Fruit fly (Drosophila melanogaster) whole organism, embryonic: Measurements from ENCODE around the gene CG8206.

Experiments
- B-H1 ChIP-seq: fragments of 200-800 bp; sonication (Bioruptor generic); IDR thresholded peaks from 3 replicates; pipeline ENCODE4 v1.3.6; 2022; ENCODE audit warnings: missing biosample characterization, missing genetic modification characterization
- CG10431 ChIP-seq: fragments of 200-800 bp; sonication (Bioruptor generic); optimal IDR thresholded peaks from 3 replicates; lab custom pipeline; 2018; ENCODE audit warnings: missing biosample characterization, mild to moderate bottlenecking, missing genetic modification characterization
- CG12071 ChIP-seq: fragments of 200-800 bp; sonication (Bioruptor generic); optimal IDR thresholded peaks from 3 replicates; lab custom pipeline; 2018; ENCODE audit warnings: missing biosample characterization, mild to moderate bottlenecking, missing genetic modification characterization
- CG12219 ChIP-seq: fragments of 200-800 bp; sonication (Bioruptor generic); optimal IDR thresholded peaks from 3 replicates; lab custom pipeline; 2018; ENCODE audit warnings: missing biosample characterization, mild to moderate bottlenecking, missing genetic modification characterization
- CG12299 ChIP-seq: fragments of 200-800 bp; sonication (Bioruptor generic); optimal IDR thresholded peaks from 2 replicates; lab custom pipeline; 2018; ENCODE audit warnings: missing biosample characterization, mild to moderate bottlenecking, missing genetic modification characterization
- CG13424 ChIP-seq: fragments of 200-800 bp; sonication (Bioruptor generic); optimal IDR thresholded peaks from 2 replicates; lab custom pipeline; 2019; ENCODE audit warnings: missing biosample characterization, mild to moderate bottlenecking, missing genetic modification characterization, moderate library complexity
- CG1529 ChIP-seq: fragments of 200-800 bp; sonication (Bioruptor generic); optimal IDR thresholded peaks from 3 replicates; lab custom pipeline; 2018; ENCODE audit warnings: missing biosample characterization, missing genetic modification characterization
- CG1603 ChIP-seq: fragments of 200-800 bp; sonication (Bioruptor generic); optimal IDR thresholded peaks from 2 replicates; lab custom pipeline; 2019; ENCODE audit warnings: missing biosample characterization, mild to moderate bottlenecking, missing genetic modification characterization, moderate library complexity
- CG1647 ChIP-seq: fragments of 200-800 bp; sonication (Bioruptor generic); optimal IDR thresholded peaks from 3 replicates; lab custom pipeline; 2016; ENCODE audit warnings: missing biosample characterization, missing genetic modification characterization
- CG17829 ChIP-seq: fragments of 200-800 bp; optimal IDR thresholded peaks from 2 replicates; lab custom pipeline; 2019; ENCODE audit warnings: missing biosample characterization, mild to moderate bottlenecking, missing genetic modification characterization, moderate library complexity
- CG2129 ChIP-seq: fragments of 200-800 bp; sonication (Bioruptor generic); IDR thresholded peaks from 2 replicates; pipeline ENCODE4 v1.3.6; 2022; ENCODE audit warnings: missing biosample characterization, missing genetic modification characterization; ENCODE audit not compliant: partially characterized antibody
- CG2199 ChIP-seq: fragments of 200-800 bp; sonication (Bioruptor generic); IDR thresholded peaks from 3 replicates; pipeline ENCODE4 v1.3.6; 2022; ENCODE audit warnings: missing biosample characterization, missing genetic modification characterization
- CG30431 ChIP-seq: fragments of 200-800 bp; sonication (Bioruptor generic); optimal IDR thresholded peaks from 2 replicates; lab custom pipeline; 2017; ENCODE audit warnings: missing biosample characterization, missing genetic modification characterization
- CG33213 ChIP-seq: fragments of 200-800 bp; sonication (Bioruptor generic); optimal IDR thresholded peaks from 3 replicates; lab custom pipeline; 2016; ENCODE audit warnings: missing biosample characterization, missing genetic modification characterization
- CG6654 ChIP-seq: fragments of 200-800 bp; sonication (Bioruptor generic); optimal IDR thresholded peaks from 2 replicates; lab custom pipeline; 2017; ENCODE audit warnings: missing biosample characterization, mild to moderate bottlenecking, missing genetic modification characterization
- CG6791 ChIP-seq: fragments of 200-800 bp; sonication (Bioruptor generic); IDR thresholded peaks from 3 replicates; pipeline ENCODE4 v1.3.6; 2022; ENCODE audit warnings: missing biosample characterization, missing genetic modification characterization; ENCODE audit not compliant: partially characterized antibody
- CG7271 ChIP-seq: fragments of 200-800 bp; sonication (Bioruptor generic); optimal IDR thresholded peaks from 2 replicates; lab custom pipeline; 2018; ENCODE audit warnings: missing biosample characterization, mild to moderate bottlenecking, missing genetic modification characterization, moderate library complexity
- CG7987 ChIP-seq: fragments of 200-800 bp; sonication (Bioruptor generic); optimal IDR thresholded peaks from 2 replicates; lab custom pipeline; 2018; ENCODE audit warnings: missing biosample characterization, mild to moderate bottlenecking, missing genetic modification characterization, moderate library complexity
- CG9215 ChIP-seq: fragments of 200-800 bp; sonication (Bioruptor generic); IDR thresholded peaks from 2 replicates; pipeline ENCODE4 v1.3.6; 2022; ENCODE audit warnings: missing biosample characterization, missing genetic modification characterization
- CG9817 ChIP-seq: fragments of 200-800 bp; sonication (Bioruptor generic); optimal IDR thresholded peaks from 2 replicates; lab custom pipeline; 2018; ENCODE audit warnings: missing biosample characterization, mild to moderate bottlenecking, missing genetic modification characterization, moderate library complexity
- Dek ChIP-seq: fragments of 200-800 bp; sonication (Bioruptor generic); optimal IDR thresholded peaks from 3 replicates; lab custom pipeline; 2019; ENCODE audit warnings: missing biosample characterization, mild to moderate bottlenecking, missing genetic modification characterization, moderate library complexity
- Dfd ChIP-seq, 2 experiments: fragments of >200 bp; optimal IDR thresholded peaks; 2 replicates each; lab custom pipeline; 2017; ENCODE audit warnings: missing biosample characterization in 2 of 2, missing genetic modification characterization in 2 of 2
- Dip3 ChIP-seq: fragments of 200-800 bp; sonication (Bioruptor generic); optimal IDR thresholded peaks from 3 replicates; lab custom pipeline; 2016; ENCODE audit warnings: missing biosample characterization, missing genetic modification characterization
- E2f1 ChIP-seq: fragments of 200-800 bp; sonication (Bioruptor generic); IDR thresholded peaks from 2 replicates; pipeline ENCODE4 v1.3.6; 2022; ENCODE audit warnings: missing biosample characterization, missing genetic modification characterization
- Ets97D ChIP-seq: fragments of 200-800 bp; sonication (Bioruptor generic); optimal IDR thresholded peaks from 3 replicates; lab custom pipeline; 2016; ENCODE audit warnings: missing biosample characterization, missing genetic modification characterization
- Fer2 ChIP-seq: fragments of 200-800 bp; sonication (Bioruptor generic); optimal IDR thresholded peaks from 2 replicates; lab custom pipeline; 2018; ENCODE audit warnings: missing biosample characterization, mild to moderate bottlenecking, missing genetic modification characterization, moderate library complexity
- Gsc ChIP-seq: fragments of 200-800 bp; sonication (Bioruptor generic); IDR thresholded peaks from 2 replicates; pipeline ENCODE4 v1.3.6; 2022; ENCODE audit warnings: missing biosample characterization, missing genetic modification characterization
- Hr51 ChIP-seq, 2 experiments: fragments of 200-800 bp; sonication (Bioruptor generic); optimal IDR thresholded peaks; 2 replicates in 1 of 2; 3 replicates in 1 of 2; lab custom pipeline; 2016 to 2018; ENCODE audit warnings: missing biosample characterization in 2 of 2, missing genetic modification characterization in 2 of 2, mild to moderate bottlenecking in 1 of 2, moderate library complexity in 1 of 2
- Lhr ChIP-seq: fragments of 200-800 bp; sonication (Bioruptor generic); optimal IDR thresholded peaks from 3 replicates; lab custom pipeline; 2017; ENCODE audit warnings: mild to moderate bottlenecking, missing biosample characterization, missing genetic modification reagents, missing genetic modification characterization
- Mes4 ChIP-seq: fragments of 200-800 bp; sonication (Bioruptor generic); optimal IDR thresholded peaks from 2 replicates; lab custom pipeline; 2016; ENCODE audit warnings: missing biosample characterization, missing genetic modification characterization
- ab ChIP-seq: fragments of 200-800 bp; sonication (Bioruptor generic); optimal IDR thresholded peaks from 2 replicates; lab custom pipeline; 2016; ENCODE audit warnings: missing biosample characterization, missing genetic modification characterization
- ap ChIP-seq: fragments of 200-800 bp; sonication (Bioruptor generic); IDR thresholded peaks from 2 replicates; pipeline ENCODE4 v1.3.6; 2022; ENCODE audit warnings: missing biosample characterization, missing genetic modification characterization
- caup ChIP-seq: fragments of 200-800 bp; sonication (Bioruptor generic); optimal IDR thresholded peaks from 3 replicates; lab custom pipeline; 2017; ENCODE audit warnings: missing biosample characterization, mild to moderate bottlenecking, missing genetic modification characterization, moderate library complexity; ENCODE audit not compliant: severe bottlenecking
- crc ChIP-seq: fragments of 200-800 bp; sonication (Bioruptor generic); optimal IDR thresholded peaks from 2 replicates; lab custom pipeline; 2016; ENCODE audit warnings: missing biosample characterization, missing genetic modification characterization
- dmrt99B ChIP-seq: fragments of 200-800 bp; sonication (Bioruptor generic); optimal IDR thresholded peaks from 2 replicates; lab custom pipeline; 2018; ENCODE audit warnings: missing biosample characterization, mild to moderate bottlenecking, missing genetic modification characterization, moderate library complexity
- dysf ChIP-seq: fragments of 200-800 bp; sonication (Bioruptor generic); IDR thresholded peaks from 3 replicates; pipeline ENCODE4 v1.3.6; 2022; ENCODE audit warnings: missing biosample characterization, missing genetic modification characterization
- ftz-f1 ChIP-seq: fragments of 200-800 bp; sonication (Bioruptor generic); optimal IDR thresholded peaks from 2 replicates; lab custom pipeline; 2016; ENCODE audit warnings: missing biosample characterization, missing genetic modification characterization
- gsb-n ChIP-seq: fragments of 200-800 bp; sonication (Bioruptor generic); optimal IDR thresholded peaks from 3 replicates; lab custom pipeline; 2018; ENCODE audit warnings: missing biosample characterization, mild to moderate bottlenecking, missing genetic modification characterization
- gt ChIP-seq: fragments of 200-800 bp; sonication (Bioruptor generic); IDR thresholded peaks from 2 replicates; pipeline ENCODE4 v1.3.6; 2022; ENCODE audit warnings: missing biosample characterization, missing genetic modification characterization
- maf-S ChIP-seq: fragments of 200-800 bp; sonication (Bioruptor generic); optimal IDR thresholded peaks from 2 replicates; lab custom pipeline; 2016; ENCODE audit warnings: missing biosample characterization, missing genetic modification characterization
- onecut ChIP-seq: fragments of 200-800 bp; sonication (Bioruptor generic); IDR thresholded peaks from 2 replicates; pipeline ENCODE4 v1.3.6; 2022; ENCODE audit warnings: missing biosample characterization, missing genetic modification characterization
- pfk ChIP-seq: fragments of 200-800 bp; sonication (Bioruptor generic); optimal IDR thresholded peaks from 2 replicates; lab custom pipeline; 2018; ENCODE audit warnings: missing biosample characterization, mild to moderate bottlenecking, missing genetic modification characterization, moderate library complexity
- pita ChIP-seq: fragments of 200-800 bp; sonication (Bioruptor generic); optimal IDR thresholded peaks from 2 replicates; lab custom pipeline; 2017; ENCODE audit warnings: missing biosample characterization, mild to moderate bottlenecking, missing genetic modification characterization
- sc ChIP-seq, 3 experiments: fragments of >200 bp in 2 of 3; fragments of 200-800 bp in 1 of 3; sonication (Bioruptor generic) in 1 of 3; optimal IDR thresholded peaks; 2 replicates in 2 of 3; 3 replicates in 1 of 3; lab custom pipeline; 2017; ENCODE audit warnings: mild to moderate bottlenecking in 1 of 3, missing biosample characterization in 1 of 3, missing genetic modification characterization in 1 of 3, missing genetic modification reagents in 1 of 3
- sens-2 ChIP-seq: fragments of 200-800 bp; sonication (Bioruptor generic); IDR thresholded peaks from 2 replicates; pipeline ENCODE4 v1.3.6; 2022; ENCODE audit warnings: missing biosample characterization, missing genetic modification characterization
- sqz ChIP-seq: fragments of 200-800 bp; sonication (Bioruptor generic); optimal IDR thresholded peaks from 3 replicates; lab custom pipeline; 2018; ENCODE audit warnings: missing biosample characterization, mild to moderate bottlenecking, missing genetic modification characterization
- tap ChIP-seq: fragments of 200-800 bp; optimal IDR thresholded peaks from 3 replicates; lab custom pipeline; 2019; ENCODE audit warnings: missing biosample characterization, mild to moderate bottlenecking, missing genetic modification characterization, moderate library complexity
- trh ChIP-seq: fragments of 200-800 bp; sonication (Bioruptor generic); optimal IDR thresholded peaks from 2 replicates; lab custom pipeline; 2016; ENCODE audit warnings: missing biosample characterization, missing genetic modification characterization
- ttk ChIP-seq: fragments of 200-800 bp; sonication (Bioruptor generic); IDR thresholded peaks from 2 replicates; pipeline ENCODE4 v2.1.2; 2022; ENCODE audit warnings: missing biosample characterization, missing genetic modification characterization
- tx ChIP-seq: fragments of 200-800 bp; sonication (Bioruptor generic); optimal IDR thresholded peaks from 2 replicates; lab custom pipeline; 2016; ENCODE audit warnings: missing biosample characterization, missing genetic modification characterization
- wor ChIP-seq: fragments of 200-800 bp; sonication (Bioruptor generic); IDR thresholded peaks from 2 replicates; pipeline ENCODE4 v1.3.6; 2022; ENCODE audit warnings: missing biosample characterization, missing genetic modification characterization

The CG8206 gene

dm6 chrX:15733995-15734394 is 5.0 kb upstream of the CG8206 start, which contains the start of the genes CG12379 and MagR (continued):
- TF ChIP-seq CG33213 (GFP tag; lab: Kevin White, UChicago) (peak; percentile 27), CG7271 (no peak), CG1529 (no peak), CG9817 (tag; lab: Kevin White, UChicago) (peak; percentile 73), Gsc (no peak), ttk (GFP tag; lab: Robert Waterston, UW) (no peak), CG2199 (GFP tag; lab: Robert Waterston, UW) (no peak), B-H1 (GFP tag; lab: Robert Waterston, UW) (no peak), Fer2 (tag; lab: Kevin White, UChicago) (peak; percentile 57), ap (GFP tag; lab: Robert Waterston, UW) (no peak), pfk (no peak), ftz-f1 (no peak), Hr51 (GFP tag; optimal IDR thresholded peaks at IDR 0.05; lab: Kevin White, UChicago) (peak in 1 of 2 experiments; percentile 57), CG30431 (GFP tag; lab: Kevin White, UChicago) (no peak), gsb-n (tag; lab: Kevin White, UChicago) (no peak), tap (tag; lab: Kevin White, UChicago) (no peak), pita (GFP tag; lab: Kevin White, UChicago) (no peak), sc (optimal IDR thresholded peaks at IDR 0.05; lab: Kevin White, UChicago) (no peak), sc (GFP tag; optimal IDR thresholded peaks at IDR 0.05; lab: Kevin White, UChicago) (no peak), Dfd (GFP tag; optimal IDR thresholded peaks at IDR 0.05; lab: Kevin White, UChicago) (no peak), sens-2 (GFP tag; lab: Robert Waterston, UW) (no peak), CG2129 (GFP tag; lab: Robert Waterston, UW) (peak; percentile 48), CG7987 (GFP tag; lab: Kevin White, UChicago) (peak; percentile 19), CG1603 (tag; lab: Kevin White, UChicago) (peak; percentile 57), gt (GFP tag; lab: Robert Waterston, UW) (no peak), CG9215 (GFP tag; lab: Robert Waterston, UW) (peak; percentile 63), dmrt99B (tag; lab: Kevin White, UChicago) (no peak), crc (peak; percentile 35), E2f1 (peak; percentile 32; the same call in 1 of the 2 replicates), Dip3 (peak; percentile 34), CG12071 (GFP tag; lab: Kevin White, UChicago) (no peak), Lhr (GFP tag; lab: Kevin White, UChicago) (no peak), dysf (peak; percentile 56; the same call in 1 of the 3 replicates), maf-S (GFP tag; lab: Kevin White, UChicago) (peak; percentile 29), Dek (no peak), CG6791 (peak; percentile 67; the same call in 2 of the 3 replicates), Mes4 (GFP tag; lab: Kevin White, UChicago) (peak; percentile 25), CG6654 (GFP tag; lab: Kevin White, UChicago) (no peak), CG17829 (tag; lab: Kevin White, UChicago) (peak; percentile 33), CG10431 (GFP tag; lab: Kevin White, UChicago) (no peak), sqz (GFP tag; lab: Kevin White, UChicago) (no peak), CG1647 (GFP tag; lab: Kevin White, UChicago) (peak; percentile 45), ab (GFP tag; lab: Kevin White, UChicago) (no peak), Ets97D (GFP tag; lab: Kevin White, UChicago) (peak; percentile 30), CG13424 (tag; lab: Kevin White, UChicago) (peak; percentile 71), wor (no peak), caup (no peak), CG12299 (peak; percentile 61), CG12219 (GFP tag; lab: Kevin White, UChicago) (no peak), tx (GFP tag; lab: Kevin White, UChicago) (peak; percentile 67), trh (GFP tag; lab: Kevin White, UChicago) (no peak), onecut (GFP tag; lab: Robert Waterston, UW) (no peak)
